Worm (Caenorhabditis elegans) whole organism, L4 larva: Measurements from ENCODE around the gene ilcr-1.

Experiments
- F37D6.2 ChIP-seq: sonication (generic microtip); optimal IDR thresholded peaks from 2 replicates; lab custom pipeline; 2016; ENCODE audit warnings: mild to moderate bottlenecking, missing genetic modification characterization, missing compliant biosample characterization
- T26A8.4 ChIP-seq: fragments of 200-800 bp; sonication (Bioruptor generic); IDR thresholded peaks from 2 replicates; pipeline ENCODE4 v1.3.6; 2022; ENCODE audit warnings: missing genetic modification characterization, missing compliant biosample characterization
- Y105C5A.15 ChIP-seq: fragments of 200-800 bp; sonication (Bioruptor generic); IDR thresholded peaks from 2 replicates; pipeline ENCODE4 v1.3.6; 2022; ENCODE audit warnings: missing genetic modification characterization, missing compliant biosample characterization
- Y5F2A.4 ChIP-seq: fragments of 200-800 bp; sonication (Bioruptor generic); optimal IDR thresholded peaks from 2 replicates; lab custom pipeline; 2018; ENCODE audit warnings: mild to moderate bottlenecking, missing genetic modification characterization, missing compliant biosample characterization
- aly-2 ChIP-seq: sonication (generic microtip); optimal IDR thresholded peaks from 2 replicates; lab custom pipeline; 2018; ENCODE audit warnings: missing biosample characterization, missing genetic modification characterization
- ama-1 ChIP-seq: fragments of 150-350 bp; optimal IDR thresholded peaks from 2 replicates; lab custom pipeline; 2014; ENCODE audit warnings: inconsistent platforms, mixed read lengths
- arid-1 ChIP-seq: fragments of 200-800 bp; sonication (Bioruptor generic); conservative IDR thresholded peaks from 2 replicates; pipeline ENCODE4 v1.3.6; 2022; ENCODE audit warnings: missing genetic modification reagents, missing genetic modification characterization, missing compliant biosample characterization
- attf-4 ChIP-seq: sonication (generic microtip); optimal IDR thresholded peaks from 3 replicates; lab custom pipeline; 2017; ENCODE audit warnings: missing biosample characterization, missing genetic modification characterization
- ceh-28 ChIP-seq: fragments of 150-350 bp; optimal IDR thresholded peaks from 2 replicates; lab custom pipeline; 2014; ENCODE audit warnings: missing biosample characterization, missing genetic modification reagents, missing genetic modification characterization
- ceh-32 ChIP-seq: sonication (generic microtip); optimal IDR thresholded peaks from 2 replicates; lab custom pipeline; 2016; ENCODE audit warnings: mild to moderate bottlenecking, missing genetic modification characterization, missing compliant biosample characterization; ENCODE audit not compliant: poor library complexity
- ceh-44 ChIP-seq: fragments of 200-800 bp; sonication (Bioruptor generic); IDR thresholded peaks from 2 replicates; pipeline ENCODE4 v1.3.6; 2022; ENCODE audit warnings: missing genetic modification reagents, missing genetic modification characterization, missing compliant biosample characterization
- ces-1 ChIP-seq: fragments of 150-350 bp; sonication (generic microtip); optimal IDR thresholded peaks from 4 replicates; lab custom pipeline; 2014; ENCODE audit warnings: missing biosample characterization, missing genetic modification reagents, missing genetic modification characterization
- daf-12 ChIP-seq: fragments of 150-350 bp; optimal IDR thresholded peaks from 2 replicates; lab custom pipeline; 2014; ENCODE audit warnings: missing biosample characterization, missing genetic modification reagents, missing genetic modification characterization
- daf-16 ChIP-seq, 3 experiments: sonication (generic microtip); optimal IDR thresholded peaks; 2 replicates each; lab custom pipeline; 2016 to 2017; ENCODE audit warnings: missing genetic modification characterization in 3 of 3, missing genetic modification reagents in 3 of 3, mild to moderate bottlenecking in 2 of 3, missing compliant biosample characterization in 2 of 3, missing biosample characterization in 1 of 3, moderate library complexity in 1 of 3
- dpl-1 ChIP-seq: fragments of 150-350 bp; optimal IDR thresholded peaks from 2 replicates; lab custom pipeline; 2014; ENCODE audit warnings: missing biosample characterization, missing genetic modification reagents, missing genetic modification characterization
- dve-1 ChIP-seq: sonication (generic microtip); optimal IDR thresholded peaks from 2 replicates; lab custom pipeline; 2017; ENCODE audit warnings: antibody characterized with exemption, mild to moderate bottlenecking, missing genetic modification characterization, missing compliant biosample characterization; ENCODE audit not compliant: insufficient read depth
- egl-43 ChIP-seq: fragments of 200-800 bp; sonication (Bioruptor generic); IDR thresholded peaks from 2 replicates; pipeline ENCODE4 v1.3.6; 2022; ENCODE audit warnings: missing genetic modification reagents, missing genetic modification characterization, missing compliant biosample characterization
- fos-1 ChIP-seq: fragments of 150-350 bp; optimal IDR thresholded peaks from 2 replicates; lab custom pipeline; 2014; ENCODE audit warnings: missing biosample characterization, missing genetic modification characterization
- hif-1 ChIP-seq, 2 experiments: sonication (generic microtip); optimal IDR thresholded peaks; 2 replicates each; lab custom pipeline; 2016 to 2017; ENCODE audit warnings: missing compliant biosample characterization in 2 of 2, missing genetic modification characterization in 2 of 2, missing genetic modification reagents in 2 of 2, missing genotype in 2 of 2, mild to moderate bottlenecking in 1 of 2
- hmg-1.1 ChIP-seq: fragments of 200-800 bp; sonication (Bioruptor generic); IDR thresholded peaks from 2 replicates; pipeline ENCODE4 v1.3.6; 2022; ENCODE audit warnings: missing genetic modification reagents, missing genetic modification characterization, missing compliant biosample characterization
- lim-7 ChIP-seq: fragments of 200-800 bp; sonication (Bioruptor generic); IDR thresholded peaks from 2 replicates; pipeline ENCODE4 v1.3.6; 2022; ENCODE audit warnings: missing genetic modification characterization, missing compliant biosample characterization
- lin-1 ChIP-seq: fragments of 200-800 bp; sonication (Bioruptor generic); IDR thresholded peaks from 2 replicates; pipeline ENCODE4 v1.3.6; 2022; ENCODE audit warnings: missing genetic modification reagents, missing genetic modification characterization, missing compliant biosample characterization
- lin-13 ChIP-seq: fragments of 150-350 bp; optimal IDR thresholded peaks from 2 replicates; lab custom pipeline; 2014; ENCODE audit warnings: missing biosample characterization, missing genetic modification reagents, missing genetic modification characterization
- lin-38 ChIP-seq: fragments of 200-800 bp; sonication (Bioruptor generic); IDR thresholded peaks from 2 replicates; pipeline ENCODE4 v1.3.6; 2022; ENCODE audit warnings: missing genetic modification reagents, missing genetic modification characterization, missing compliant biosample characterization
- lin-39 ChIP-seq: fragments of 150-350 bp; optimal IDR thresholded peaks from 2 replicates; lab custom pipeline; 2014; ENCODE audit warnings: missing biosample characterization, missing genetic modification reagents, missing genetic modification characterization
- lsy-2 ChIP-seq, 2 experiments: fragments of 150-350 bp in 1 of 2; sonication (generic microtip) in 1 of 2; optimal IDR thresholded peaks; 2 replicates each; lab custom pipeline; 2014 to 2017; ENCODE audit warnings: missing biosample characterization in 2 of 2, missing genetic modification characterization in 2 of 2
- madf-5 ChIP-seq, 2 experiments: fragments of 200-800 bp; sonication (Bioruptor generic); IDR thresholded peaks; 2 replicates each; pipeline ENCODE4 v1.3.6; 2022; ENCODE audit warnings: missing compliant biosample characterization in 2 of 2, missing genetic modification characterization in 2 of 2
- madf-9 ChIP-seq: fragments of 200-800 bp; sonication (Bioruptor generic); conservative IDR thresholded peaks from 2 replicates; pipeline ENCODE4 v1.3.6; 2022; ENCODE audit warnings: missing genetic modification reagents, missing genetic modification characterization, missing compliant biosample characterization
- mdt-29 ChIP-seq: fragments of 200-800 bp; sonication (Bioruptor generic); IDR thresholded peaks from 2 replicates; pipeline ENCODE4 v1.3.6; 2022; ENCODE audit warnings: missing genetic modification reagents, missing genetic modification characterization, missing compliant biosample characterization
- mep-1 ChIP-seq: fragments of 150-350 bp; sonication (generic microtip); optimal IDR thresholded peaks from 3 replicates; lab custom pipeline; 2014; ENCODE audit warnings: missing biosample characterization, missing genetic modification characterization
- mes-2 ChIP-seq: sonication (generic microtip); optimal IDR thresholded peaks from 2 replicates; lab custom pipeline; 2016; ENCODE audit warnings: missing genotype, mild to moderate bottlenecking, missing genetic modification characterization, missing compliant biosample characterization; ENCODE audit not compliant: poor library complexity, severe bottlenecking
- mxl-2 ChIP-seq: fragments of 200-800 bp; sonication (Bioruptor generic); conservative IDR thresholded peaks from 2 replicates; pipeline ENCODE4 v1.3.6; 2022; ENCODE audit warnings: missing genetic modification reagents, missing genetic modification characterization, missing compliant biosample characterization
- mxl-3 ChIP-seq: fragments of 200-800 bp; sonication (Bioruptor generic); optimal IDR thresholded peaks from 2 replicates; lab custom pipeline; 2018; ENCODE audit warnings: mild to moderate bottlenecking, missing genetic modification characterization, missing compliant biosample characterization
- nhr-10 ChIP-seq: fragments of 150-350 bp; optimal IDR thresholded peaks from 2 replicates; lab custom pipeline; 2014; ENCODE audit warnings: missing biosample characterization, missing genetic modification characterization
- nhr-102 ChIP-seq: sonication (generic microtip); optimal IDR thresholded peaks from 2 replicates; lab custom pipeline; 2016; ENCODE audit warnings: mild to moderate bottlenecking, missing genetic modification characterization, moderate library complexity, missing compliant biosample characterization
- nhr-41 ChIP-seq: fragments of 200-800 bp; sonication (Bioruptor generic); IDR thresholded peaks from 2 replicates; pipeline ENCODE4 v1.3.6; 2022; ENCODE audit warnings: missing genetic modification reagents, missing genetic modification characterization, missing compliant biosample characterization
- nhr-42 ChIP-seq: fragments of 200-800 bp; sonication (Bioruptor generic); IDR thresholded peaks from 2 replicates; pipeline ENCODE4 v1.3.6; 2022; ENCODE audit warnings: missing genetic modification characterization, missing compliant biosample characterization
- nhr-48 ChIP-seq: sonication (generic microtip); optimal IDR thresholded peaks from 2 replicates; lab custom pipeline; 2016; ENCODE audit warnings: mild to moderate bottlenecking, missing genetic modification characterization, missing compliant biosample characterization
- nhr-6 ChIP-seq: fragments of 150-350 bp; optimal IDR thresholded peaks from 2 replicates; lab custom pipeline; 2014; ENCODE audit warnings: missing biosample characterization, missing genetic modification characterization
- pqm-1 ChIP-seq: sonication (generic microtip); optimal IDR thresholded peaks from 2 replicates; lab custom pipeline; 2017; ENCODE audit warnings: missing biosample characterization, missing genetic modification characterization
- saeg-2 ChIP-seq: fragments of 200-800 bp; sonication (Bioruptor generic); IDR thresholded peaks from 2 replicates; pipeline ENCODE4 v1.3.6; 2022; ENCODE audit warnings: missing genetic modification reagents, missing genetic modification characterization, missing compliant biosample characterization
- skn-1 ChIP-seq: fragments of 150-350 bp; optimal IDR thresholded peaks from 2 replicates; lab custom pipeline; 2014; ENCODE audit warnings: missing biosample characterization, missing genetic modification characterization
- snpc-4 ChIP-seq: fragments of 150-350 bp; optimal IDR thresholded peaks from 2 replicates; lab custom pipeline; 2014; ENCODE audit warnings: missing biosample characterization, missing genetic modification characterization
- tag-97 ChIP-seq: fragments of 200-800 bp; sonication (Bioruptor generic); IDR thresholded peaks from 2 replicates; pipeline ENCODE4 v1.3.6; 2022; ENCODE audit warnings: missing genetic modification characterization, missing compliant biosample characterization
- tra-1 ChIP-seq: fragments of 200-800 bp; sonication (Bioruptor generic); IDR thresholded peaks from 2 replicates; pipeline ENCODE4 v1.3.6; 2022; ENCODE audit warnings: missing genetic modification reagents, missing genetic modification characterization, missing compliant biosample characterization
- unc-39 ChIP-seq: sonication (generic microtip); optimal IDR thresholded peaks from 2 replicates; lab custom pipeline; 2017; ENCODE audit warnings: missing biosample characterization, missing genetic modification characterization
- unc-62 ChIP-seq, 3 experiments: fragments of 150-350 bp in 1 of 3; sonication (generic microtip); optimal IDR thresholded peaks in 2 of 3; peaks in 1 of 3; 1 replicate in 1 of 3; 2 replicates in 2 of 3; lab custom pipeline; 2014 to 2017; ENCODE audit warnings: missing biosample characterization in 3 of 3, missing genetic modification characterization in 3 of 3, missing genetic modification reagents in 3 of 3, missing genotype in 1 of 3
- zfp-2 ChIP-seq: sonication (generic microtip); optimal IDR thresholded peaks from 2 replicates; lab custom pipeline; 2016; ENCODE audit warnings: mild to moderate bottlenecking, missing genetic modification characterization, missing compliant biosample characterization
- zfp-3 ChIP-seq: fragments of 200-800 bp; sonication (Bioruptor generic); conservative IDR thresholded peaks from 2 replicates; pipeline ENCODE4 v1.3.6; 2022; ENCODE audit warnings: missing genetic modification reagents, missing genetic modification characterization, missing compliant biosample characterization

ilcr-1 gene

DNA sequence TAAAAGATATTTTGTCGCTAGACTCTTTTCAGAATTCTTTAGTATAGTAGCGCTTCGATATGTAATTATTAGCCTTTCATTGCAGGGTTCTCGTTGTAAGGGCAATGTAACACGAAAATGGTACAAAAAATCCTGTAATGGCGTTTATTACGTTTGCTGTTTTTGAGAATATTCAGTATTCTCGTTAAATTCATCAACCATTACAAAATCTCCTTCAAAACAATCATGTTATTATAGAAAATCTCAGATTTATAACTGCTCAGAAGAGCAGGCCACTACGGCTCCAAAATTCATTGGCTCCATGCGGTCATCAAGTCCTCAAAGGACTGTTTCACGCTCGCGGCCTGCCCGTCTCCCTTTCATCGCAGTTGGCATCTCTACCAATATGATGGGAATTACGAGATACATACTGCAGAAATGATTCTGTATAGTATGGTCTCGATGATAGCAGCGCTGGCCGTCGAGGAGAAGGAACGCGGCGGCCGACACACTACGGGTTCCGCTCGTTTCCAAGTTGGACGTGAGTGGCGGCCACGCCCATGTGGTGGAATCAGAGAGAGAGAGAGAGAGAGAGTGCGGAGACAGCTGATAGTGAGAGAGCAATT, 50.5 kb downstream of the ilcr-1 start (continued):
- TF ChIP-seq zfp-3 (GFP tag; lab: Robert Waterston, UW) (peak; percentile 66; the same call in 1 of the 2 replicates), ces-1 (GFP tag; lab: Kevin White, UChicago) (no peak), daf-12 (tag; lab: Kevin White, UChicago) (no peak), lin-38 (GFP tag; lab: Robert Waterston, UW) (peak; percentile 75), T26A8.4 (GFP tag; lab: Robert Waterston, UW) (peak; percentile 91), nhr-48 (tag; lab: Kevin White, UChicago) (peak; percentile 75), lsy-2 (tag; optimal IDR thresholded peaks at IDR 0.05; lab: Kevin White, UChicago) (no peak), F37D6.2 (tag; lab: Kevin White, UChicago) (peak; percentile 19), saeg-2 (GFP tag; lab: Robert Waterston, UW) (peak; percentile 48; the same call in 1 of the 2 replicates), Y105C5A.15 (GFP tag; lab: Robert Waterston, UW) (no peak), egl-43 (GFP tag; lab: Robert Waterston, UW) (no peak; the same call in 1 of the 2 replicates), snpc-4 (tag; lab: Kevin White, UChicago) (peak; percentile 89), ama-1 (lab: Kevin White, UChicago) (no peak), zfp-2 (no peak), arid-1 (GFP tag; lab: Robert Waterston, UW) (peak; percentile 85), tag-97 (GFP tag; lab: Robert Waterston, UW) (no peak), Y5F2A.4 (GFP tag; lab: Kevin White, UChicago) (peak; percentile 44), unc-39 (tag; lab: Kevin White, UChicago) (no peak), mdt-29 (peak; percentile 95), nhr-42 (GFP tag; lab: Robert Waterston, UW) (peak; percentile 80), lim-7 (no peak), lin-39 (tag; lab: Kevin White, UChicago) (no peak), daf-16 (GFP tag; optimal IDR thresholded peaks at IDR 0.05; lab: Kevin White, UChicago) (peak; percentile 75 to 81), daf-16 (tag; optimal IDR thresholded peaks at IDR 0.05; lab: Kevin White, UChicago) (peak; percentile 67), nhr-102 (tag; lab: Kevin White, UChicago) (peak; percentile 87), nhr-41 (GFP tag; lab: Robert Waterston, UW) (0 out of 2 replicates have a peak, but pooled peaks have one; percentile 7), dpl-1 (GFP tag; lab: Kevin White, UChicago) (peak; percentile 32), hmg-1.1 (peak; percentile 67; the same call in 1 of the 2 replicates), attf-4 (tag; lab: Kevin White, UChicago) (no peak), nhr-10 (tag; lab: Kevin White, UChicago) (no peak), nhr-6 (tag; lab: Kevin White, UChicago) (no peak), pqm-1 (tag; lab: Kevin White, UChicago) (no peak), dve-1 (no peak), lin-13 (GFP tag; lab: Kevin White, UChicago) (peak; percentile 64), lin-1 (peak; percentile 57; the same call in 1 of the 2 replicates), aly-2 (tag; lab: Kevin White, UChicago) (no peak), fos-1 (tag; lab: Kevin White, UChicago) (no peak), ceh-32 (tag; lab: Kevin White, UChicago) (peak; percentile 39), madf-5 (GFP tag; IDR thresholded peaks at IDR 0.05; lab: Robert Waterston, UW) (no peak), ceh-44 (GFP tag; lab: Robert Waterston, UW) (no peak), ceh-28 (tag; lab: Kevin White, UChicago) (no peak), skn-1 (tag; lab: Kevin White, UChicago) (no peak), mxl-3 (GFP tag; lab: Kevin White, UChicago) (peak; percentile 87), mxl-2 (GFP tag; lab: Robert Waterston, UW) (0 out of 2 replicates have a peak, but pooled peaks have one; percentile 5), hif-1 (tag; optimal IDR thresholded peaks at IDR 0.05; lab: Kevin White, UChicago) (peak in 1 of 2 experiments; percentile 7), mes-2 (tag; lab: Kevin White, UChicago) (peak; percentile 87), unc-62 (GFP tag; optimal IDR thresholded peaks at IDR 0.05 in 1 of 2; lab: Kevin White, UChicago) (peak in 1 of 2 experiments; percentile 41), unc-62 (tag; optimal IDR thresholded peaks at IDR 0.05; lab: Kevin White, UChicago) (no peak), madf-9 (GFP tag; lab: Robert Waterston, UW) (no peak), tra-1 (GFP tag; lab: Robert Waterston, UW) (no peak; the same call in 1 of the 2 replicates), mep-1 (tag; lab: Kevin White, UChicago) (no peak)
